Worm (Caenorhabditis elegans) whole organism, L2 larva: ENCODE data around the gene pmp-2.

Experiments
- C34F6.9 ChIP-seq: fragments of 150-350 bp; optimal IDR thresholded peaks from 2 replicates; lab custom pipeline; 2014; ENCODE audit warnings: missing biosample characterization, missing genetic modification characterization
- F13H6.1 ChIP-seq: sonication (generic microtip); optimal IDR thresholded peaks from 2 replicates; lab custom pipeline; 2016; ENCODE audit warnings: missing genetic modification characterization, missing compliant biosample characterization
- R02D3.7 ChIP-seq: fragments of 150-350 bp; optimal IDR thresholded peaks from 2 replicates; lab custom pipeline; 2014; ENCODE audit warnings: missing biosample characterization, missing genetic modification characterization
- Y55F3AM.14 ChIP-seq: fragments of 200-800 bp; sonication (Bioruptor generic); optimal IDR thresholded peaks from 2 replicates; lab custom pipeline; 2018; ENCODE audit warnings: mild to moderate bottlenecking, missing genetic modification characterization, missing compliant biosample characterization
- ZK546.5 ChIP-seq: sonication (generic microtip); optimal IDR thresholded peaks from 2 replicates; lab custom pipeline; 2017; ENCODE audit warnings: missing biosample characterization, missing genetic modification characterization
- alr-1 ChIP-seq: fragments of 150-350 bp; optimal IDR thresholded peaks from 2 replicates; lab custom pipeline; 2014; ENCODE audit warnings: missing biosample characterization, missing genetic modification characterization
- aly-2 ChIP-seq: fragments of 150-350 bp; optimal IDR thresholded peaks from 2 replicates; lab custom pipeline; 2014; ENCODE audit warnings: missing biosample characterization, missing genetic modification characterization
- ama-1 ChIP-seq: fragments of 150-350 bp; optimal IDR thresholded peaks from 2 replicates; lab custom pipeline; 2018; ENCODE audit warnings: inconsistent platforms
- blmp-1 ChIP-seq: sonication (generic microtip); optimal IDR thresholded peaks from 2 replicates; lab custom pipeline; 2017; ENCODE audit warnings: missing genetic modification characterization, mild to moderate bottlenecking, missing compliant biosample characterization, antibody characterized with exemption, moderate library complexity; ENCODE audit not compliant: insufficient read depth
- ceh-16 ChIP-seq: fragments of 150-350 bp; optimal IDR thresholded peaks from 2 replicates; lab custom pipeline; 2014; ENCODE audit warnings: missing biosample characterization, missing genetic modification characterization
- ceh-82 ChIP-seq: fragments of 150-350 bp; optimal IDR thresholded peaks from 2 replicates; lab custom pipeline; 2014; ENCODE audit warnings: missing biosample characterization, missing genetic modification characterization
- crh-2 ChIP-seq: sonication (generic microtip); optimal IDR thresholded peaks from 2 replicates; lab custom pipeline; 2017; ENCODE audit warnings: missing biosample characterization, missing genetic modification characterization
- dmd-4 ChIP-seq: sonication (generic microtip); optimal IDR thresholded peaks from 2 replicates; lab custom pipeline; 2017; ENCODE audit warnings: missing biosample characterization, missing genetic modification characterization
- egl-27 ChIP-seq: sonication (generic microtip); optimal IDR thresholded peaks from 3 replicates; lab custom pipeline; 2017; ENCODE audit warnings: missing biosample characterization, missing genetic modification reagents, missing genetic modification characterization
- elt-1 ChIP-seq: fragments of 150-350 bp; optimal IDR thresholded peaks from 2 replicates; lab custom pipeline; 2014; ENCODE audit warnings: missing biosample characterization, missing genetic modification characterization
- elt-3 ChIP-seq: sonication (generic microtip); optimal IDR thresholded peaks from 2 replicates; lab custom pipeline; 2017; ENCODE audit warnings: missing biosample characterization, missing genetic modification characterization
- fos-1 ChIP-seq: fragments of 150-350 bp; optimal IDR thresholded peaks from 2 replicates; lab custom pipeline; 2014; ENCODE audit warnings: missing biosample characterization, missing genetic modification characterization
- gmeb-1 ChIP-seq: fragments of 150-350 bp; optimal IDR thresholded peaks from 2 replicates; lab custom pipeline; 2014; ENCODE audit warnings: missing biosample characterization, missing genetic modification characterization
- lin-11 ChIP-seq: fragments of 150-350 bp; sonication (generic microtip); optimal IDR thresholded peaks from 2 replicates; lab custom pipeline; 2014; ENCODE audit warnings: missing biosample characterization, missing genetic modification characterization, inconsistent platforms, mixed read lengths
- lin-13 ChIP-seq: fragments of 150-350 bp; optimal IDR thresholded peaks from 2 replicates; lab custom pipeline; 2014; ENCODE audit warnings: missing biosample characterization, missing genetic modification reagents, missing genetic modification characterization
- lin-39 ChIP-seq: fragments of 150-350 bp; optimal IDR thresholded peaks from 2 replicates; lab custom pipeline; 2014; ENCODE audit warnings: missing biosample characterization, missing genetic modification reagents, missing genetic modification characterization
- lsy-2 ChIP-seq, 2 experiments: fragments of 150-350 bp in 1 of 2; sonication (generic microtip) in 1 of 2; optimal IDR thresholded peaks; 2 replicates each; lab custom pipeline; 2014 to 2017; ENCODE audit warnings: missing biosample characterization in 2 of 2, missing genetic modification characterization in 2 of 2
- mab-5 ChIP-seq: fragments of 150-350 bp; optimal IDR thresholded peaks from 2 replicates; lab custom pipeline; 2014; ENCODE audit warnings: missing biosample characterization, missing genetic modification characterization
- mbf-1 ChIP-seq: sonication (generic microtip); optimal IDR thresholded peaks from 2 replicates; lab custom pipeline; 2017; ENCODE audit warnings: missing biosample characterization, missing genetic modification characterization
- mdl-1 ChIP-seq, 2 experiments: fragments of 150-350 bp in 1 of 2; sonication (generic microtip) in 1 of 2; optimal IDR thresholded peaks; 2 replicates each; lab custom pipeline; 2017; ENCODE audit warnings: missing biosample characterization in 2 of 2, missing genetic modification characterization in 2 of 2
- nhr-10 ChIP-seq: sonication (generic microtip); optimal IDR thresholded peaks from 2 replicates; lab custom pipeline; 2017; ENCODE audit warnings: missing biosample characterization, missing genetic modification characterization
- nhr-11 ChIP-seq: fragments of 150-350 bp; optimal IDR thresholded peaks from 2 replicates; lab custom pipeline; 2014; ENCODE audit warnings: missing biosample characterization, missing genetic modification characterization
- nhr-12 ChIP-seq: fragments of 150-350 bp; optimal IDR thresholded peaks from 2 replicates; lab custom pipeline; 2014; ENCODE audit warnings: missing biosample characterization, missing genetic modification characterization
- nhr-129 ChIP-seq: fragments of 150-350 bp; optimal IDR thresholded peaks from 2 replicates; lab custom pipeline; 2014; ENCODE audit warnings: missing biosample characterization, missing genetic modification characterization
- nhr-21 ChIP-seq: fragments of 150-350 bp; optimal IDR thresholded peaks from 2 replicates; lab custom pipeline; 2014; ENCODE audit warnings: missing biosample characterization, missing genetic modification characterization
- nhr-23 ChIP-seq: fragments of 150-350 bp; optimal IDR thresholded peaks from 2 replicates; lab custom pipeline; 2014; ENCODE audit warnings: missing biosample characterization, missing genetic modification reagents, missing genetic modification characterization
- nhr-237 ChIP-seq: fragments of 150-350 bp; optimal IDR thresholded peaks from 2 replicates; lab custom pipeline; 2014; ENCODE audit warnings: missing biosample characterization, missing genetic modification characterization
- nhr-25 ChIP-seq: fragments of 150-350 bp; sonication (generic microtip); optimal IDR thresholded peaks from 3 replicates; lab custom pipeline; 2014; ENCODE audit warnings: missing biosample characterization, missing genetic modification characterization
- nhr-6 ChIP-seq: fragments of 150-350 bp; optimal IDR thresholded peaks from 2 replicates; lab custom pipeline; 2014; ENCODE audit warnings: missing biosample characterization, missing genetic modification characterization
- nhr-77 ChIP-seq: fragments of 150-350 bp; optimal IDR thresholded peaks from 2 replicates; lab custom pipeline; 2014; ENCODE audit warnings: missing biosample characterization, missing genetic modification characterization
- peb-1 ChIP-seq: fragments of 150-350 bp; optimal IDR thresholded peaks from 2 replicates; lab custom pipeline; 2014; ENCODE audit warnings: missing biosample characterization, missing genetic modification characterization
- sem-4 ChIP-seq: fragments of 150-350 bp; optimal IDR thresholded peaks from 2 replicates; lab custom pipeline; 2014; ENCODE audit warnings: missing biosample characterization, missing genetic modification reagents, missing genetic modification characterization
- skn-1 ChIP-seq: sonication (generic microtip); optimal IDR thresholded peaks from 2 replicates; lab custom pipeline; 2017; ENCODE audit warnings: missing biosample characterization, missing genetic modification characterization
- sma-3 ChIP-seq: sonication (generic microtip); optimal IDR thresholded peaks from 2 replicates; lab custom pipeline; 2016; ENCODE audit warnings: missing genetic modification reagents, missing genetic modification characterization, missing compliant biosample characterization
- sma-9 ChIP-seq, 2 experiments: fragments of 150-350 bp in 1 of 2; sonication (generic microtip) in 1 of 2; optimal IDR thresholded peaks; 2 replicates each; lab custom pipeline; 2014 to 2016; ENCODE audit warnings: missing genetic modification characterization in 2 of 2, mild to moderate bottlenecking in 1 of 2, missing biosample characterization in 1 of 2, missing compliant biosample characterization in 1 of 2, missing genetic modification reagents in 1 of 2, moderate library complexity in 1 of 2
- snpc-4 ChIP-seq: fragments of 150-350 bp; optimal IDR thresholded peaks from 2 replicates; lab custom pipeline; 2014; ENCODE audit warnings: missing biosample characterization, missing genetic modification characterization
- unc-39 ChIP-seq: fragments of 150-350 bp; optimal IDR thresholded peaks from 2 replicates; lab custom pipeline; 2014; ENCODE audit warnings: missing biosample characterization, missing genetic modification characterization
- unc-55 ChIP-seq: fragments of 150-350 bp; sonication (generic microtip); optimal IDR thresholded peaks from 3 replicates; lab custom pipeline; 2014; ENCODE audit warnings: missing biosample characterization, missing genetic modification reagents, missing genetic modification characterization
- unc-62 ChIP-seq: fragments of 150-350 bp; optimal IDR thresholded peaks from 2 replicates; lab custom pipeline; 2014; ENCODE audit warnings: missing biosample characterization, missing genetic modification reagents, missing genetic modification characterization
- zag-1 ChIP-seq: fragments of 150-350 bp; optimal IDR thresholded peaks from 2 replicates; lab custom pipeline; 2014; ENCODE audit warnings: missing biosample characterization, missing genetic modification characterization
- ztf-1 ChIP-seq: fragments of 200-800 bp; sonication (Bioruptor generic); conservative IDR thresholded peaks from 2 replicates; pipeline ENCODE4 v1.3.6; 2022; ENCODE audit warnings: missing genetic modification characterization, missing compliant biosample characterization
- ztf-11 ChIP-seq: sonication (generic microtip); optimal IDR thresholded peaks from 2 replicates; lab custom pipeline; 2017; ENCODE audit warnings: missing biosample characterization, missing genetic modification characterization
- ztf-4 ChIP-seq: fragments of 150-350 bp; optimal IDR thresholded peaks from 2 replicates; lab custom pipeline; 2014; ENCODE audit warnings: missing biosample characterization, missing genetic modification characterization

pmp-2 gene

ce11 chrII:6843211-6843610 lies 44.4 kb downstream of the pmp-2 start:
- TF ChIP-seq blmp-1 (tag; lab: Kevin White, UChicago) (no peak), nhr-21 (tag; lab: Kevin White, UChicago) (no peak), nhr-6 (tag; lab: Kevin White, UChicago) (no peak), sem-4 (tag; lab: Kevin White, UChicago) (no peak), ceh-82 (tag; lab: Kevin White, UChicago) (no peak), mbf-1 (tag; lab: Kevin White, UChicago) (no peak), lin-39 (tag; lab: Kevin White, UChicago) (no peak), nhr-129 (tag; lab: Kevin White, UChicago) (peak; percentile 63)

- TF ChIP-seq nhr-6 (tag; lab: Kevin White, UChicago) (no peak), egl-27 (tag; lab: Kevin White, UChicago) (peak; percentile 99), unc-39 (no peak), nhr-21 (tag; lab: Kevin White, UChicago) (peak; percentile 96), lin-11 (tag; lab: Kevin White, UChicago) (no peak), skn-1 (tag; lab: Kevin White, UChicago) (peak; percentile 71), unc-55 (GFP tag; lab: Kevin White, UChicago) (peak; percentile 55), ZK546.5 (no peak), lsy-2 (tag; optimal IDR thresholded peaks at IDR 0.05; lab: Kevin White, UChicago) (peak; percentile 10 to 66), aly-2 (no peak), ama-1 (no peak), mab-5 (tag; lab: Kevin White, UChicago) (peak; percentile 16), ztf-1 (GFP tag; lab: Robert Waterston, UW) (no peak), elt-1 (tag; lab: Kevin White, UChicago) (peak; percentile 58), zag-1 (tag; lab: Kevin White, UChicago) (no peak), mdl-1 (tag; optimal IDR thresholded peaks at IDR 0.05; lab: Kevin White, UChicago) (peak; percentile 77 to 84), lin-39 (tag; lab: Kevin White, UChicago) (no peak), nhr-237 (tag; lab: Kevin White, UChicago) (no peak), mbf-1 (tag; lab: Kevin White, UChicago) (no peak), ceh-82 (tag; lab: Kevin White, UChicago) (no peak), nhr-129 (tag; lab: Kevin White, UChicago) (peak; percentile 53), elt-3 (peak; percentile 50), blmp-1 (tag; lab: Kevin White, UChicago) (peak; percentile 91), ztf-11 (tag; lab: Kevin White, UChicago) (no peak), nhr-12 (tag; lab: Kevin White, UChicago) (no peak), Y55F3AM.14 (GFP tag; lab: Kevin White, UChicago) (peak; percentile 68), sem-4 (tag; lab: Kevin White, UChicago) (peak; percentile 68), dmd-4 (tag; lab: Kevin White, UChicago) (no peak), snpc-4 (tag; lab: Kevin White, UChicago) (peak; percentile 49), F13H6.1 (tag; lab: Kevin White, UChicago) (peak; percentile 91), alr-1 (tag; lab: Kevin White, UChicago) (no peak), ztf-4 (tag; lab: Kevin White, UChicago) (peak; percentile 77), unc-62 (GFP tag; lab: Kevin White, UChicago) (no peak), fos-1 (tag; lab: Kevin White, UChicago) (peak; percentile 100), nhr-25 (tag; lab: Kevin White, UChicago) (peak; percentile 84), sma-3 (peak; percentile 97), gmeb-1 (tag; lab: Kevin White, UChicago) (peak; percentile 67), ceh-16 (tag; lab: Kevin White, UChicago) (no peak), R02D3.7 (no peak), nhr-23 (no peak), lin-13 (peak; percentile 33), crh-2 (tag; lab: Kevin White, UChicago) (peak; percentile 88), peb-1 (tag; lab: Kevin White, UChicago) (no peak), nhr-11 (tag; lab: Kevin White, UChicago) (no peak), sma-9 (GFP tag; optimal IDR thresholded peaks at IDR 0.05; lab: Kevin White, UChicago) (peak; percentile 98), sma-9 (tag; optimal IDR thresholded peaks at IDR 0.05; lab: Kevin White, UChicago) (no peak), nhr-10 (no peak), nhr-77 (tag; lab: Kevin White, UChicago) (peak; percentile 9), C34F6.9 (tag; lab: Kevin White, UChicago) (peak; percentile 34)
Observed at ce11 chrII:6842651-6843118, 44.9 kb downstream of the pmp-2 start.
